Fruit fly (Drosophila melanogaster) whole organism: ENCODE results near the gene CG14383.

Source experiments
- CG8478 ChIP-seq: fragments of >200 bp; optimal IDR thresholded peaks from 2 replicates; lab custom pipeline; 2018; ENCODE audit warnings: inconsistent platforms
- Dll ChIP-seq: fragments of >200 bp; optimal IDR thresholded peaks from 2 replicates; lab custom pipeline; 2017
- pan ChIP-seq: fragments of >200 bp; optimal IDR thresholded peaks from 2 replicates; lab custom pipeline; 2017
- psq ChIP-seq: fragments of >200 bp; optimal IDR thresholded peaks from 2 replicates; lab custom pipeline; 2017
- usp ChIP-seq: fragments of >200 bp; optimal IDR thresholded peaks from 2 replicates; lab custom pipeline; 2017; ENCODE audit warnings: missing biosample characterization, missing genetic modification characterization, mixed read lengths

- TF ChIP-seq pan (lab: Kevin White, UChicago) = no peak
- TF ChIP-seq CG8478 = no peak
- TF ChIP-seq Dll (lab: Kevin White, UChicago) = no peak
- TF ChIP-seq usp (GFP tag; lab: Kevin White, UChicago) = no peak
- TF ChIP-seq psq (lab: Kevin White, UChicago) = no peak
These were observed 47.8 kb upstream of the CG14383 start for dm6 chr3R:13036064-13036463.
